Worm (Caenorhabditis elegans) whole organism, young adult: ENCODE measurements around the gene egl-45.

Experiments
- B0035.1 ChIP-seq: sonication (generic microtip); optimal IDR thresholded peaks from 2 replicates; lab custom pipeline; 2016; ENCODE audit warnings: missing genetic modification characterization, mild to moderate bottlenecking, missing compliant biosample characterization, missing genotype, missing genetic modification reagents
- B0336.3 ChIP-seq: fragments of 200-800 bp; sonication (Bioruptor generic); IDR thresholded peaks from 2 replicates; pipeline ENCODE4 v1.3.6; 2022; ENCODE audit warnings: missing genetic modification characterization, missing compliant biosample characterization
- F22D6.2 ChIP-seq: sonication (generic microtip); optimal IDR thresholded peaks from 2 replicates; lab custom pipeline; 2016; ENCODE audit warnings: mild to moderate bottlenecking, missing genetic modification characterization, missing compliant biosample characterization
- F37B4.10 ChIP-seq: fragments of 200-800 bp; sonication (Bioruptor generic); IDR thresholded peaks from 2 replicates; pipeline ENCODE4 v1.3.6; 2022; ENCODE audit warnings: missing genetic modification characterization, missing compliant biosample characterization
- F52B5.7 ChIP-seq: sonication (generic microtip); optimal IDR thresholded peaks from 2 replicates; lab custom pipeline; 2016; ENCODE audit warnings: mild to moderate bottlenecking, missing genetic modification characterization, missing compliant biosample characterization
- F57C9.4 ChIP-seq: sonication (generic microtip); optimal IDR thresholded peaks from 2 replicates; lab custom pipeline; 2017; ENCODE audit warnings: mild to moderate bottlenecking, missing genetic modification characterization, missing compliant biosample characterization
- T26A5.8 ChIP-seq: sonication (generic microtip); optimal IDR thresholded peaks from 2 replicates; lab custom pipeline; 2016; ENCODE audit warnings: missing genetic modification characterization, missing compliant biosample characterization
- Y95B8A.8 ChIP-seq: fragments of 200-800 bp; sonication (Bioruptor generic); IDR thresholded peaks from 2 replicates; pipeline ENCODE4 v1.3.6; 2022; ENCODE audit warnings: missing genetic modification reagents, missing genetic modification characterization, missing compliant biosample characterization
- akir-1 ChIP-seq: fragments of 200-800 bp; sonication (Bioruptor generic); optimal IDR thresholded peaks from 2 replicates; lab custom pipeline; 2018; ENCODE audit warnings: mild to moderate bottlenecking, missing genetic modification characterization, moderate library complexity, missing compliant biosample characterization
- atf-7 ChIP-seq: sonication (generic microtip); optimal IDR thresholded peaks from 2 replicates; lab custom pipeline; 2017; ENCODE audit warnings: mild to moderate bottlenecking, missing genetic modification characterization, missing compliant biosample characterization
- attf-6 ChIP-seq: fragments of 200-800 bp; sonication (Bioruptor generic); IDR thresholded peaks from 2 replicates; pipeline ENCODE4 v1.3.6; 2022; ENCODE audit warnings: missing genetic modification reagents, missing genetic modification characterization, missing compliant biosample characterization
- cebp-1 ChIP-seq, 2 experiments: fragments of 200-800 bp in 1 of 2; sonication (Bioruptor generic) in 1 of 2; sonication (generic microtip) in 1 of 2; IDR thresholded peaks in 1 of 2; optimal IDR thresholded peaks in 1 of 2; 2 replicates each; pipeline versions ENCODE4 v1.3.6 to Lab custom; 2017 to 2022; ENCODE audit warnings: missing compliant biosample characterization in 2 of 2, missing genetic modification characterization in 2 of 2, mild to moderate bottlenecking in 1 of 2, missing genetic modification reagents in 1 of 2, moderate library complexity in 1 of 2
- ceh-27 ChIP-seq: fragments of 200-800 bp; sonication (Bioruptor generic); optimal IDR thresholded peaks from 2 replicates; lab custom pipeline; 2018; ENCODE audit warnings: mild to moderate bottlenecking, missing genetic modification characterization, moderate library complexity, missing compliant biosample characterization
- ceh-79 ChIP-seq: sonication (generic microtip); optimal IDR thresholded peaks from 2 replicates; lab custom pipeline; 2017; ENCODE audit warnings: mild to moderate bottlenecking, missing genetic modification characterization, missing compliant biosample characterization
- ceh-91 ChIP-seq: fragments of 200-800 bp; sonication (Bioruptor generic); IDR thresholded peaks from 2 replicates; pipeline ENCODE4 v1.3.6; 2022; ENCODE audit warnings: missing genetic modification reagents, missing genetic modification characterization, missing compliant biosample characterization
- die-1 ChIP-seq: sonication (generic microtip); optimal IDR thresholded peaks from 2 replicates; lab custom pipeline; 2016; ENCODE audit warnings: missing genotype, mild to moderate bottlenecking, missing genetic modification characterization, missing compliant biosample characterization
- dox-1 ChIP-seq: fragments of 200-800 bp; sonication (Bioruptor generic); IDR thresholded peaks from 2 replicates; pipeline ENCODE4 v1.3.6; 2022; ENCODE audit warnings: missing genetic modification reagents, missing genetic modification characterization, missing compliant biosample characterization
- dpff-1 ChIP-seq: sonication (generic microtip); optimal IDR thresholded peaks from 2 replicates; lab custom pipeline; 2017; ENCODE audit warnings: mild to moderate bottlenecking, missing genetic modification characterization, missing compliant biosample characterization
- egl-18 ChIP-seq: fragments of 200-800 bp; sonication (Bioruptor generic); IDR thresholded peaks from 2 replicates; pipeline ENCODE4 v1.3.6; 2022; ENCODE audit warnings: missing genetic modification reagents, missing genetic modification characterization, missing compliant biosample characterization
- egl-44 ChIP-seq: fragments of 200-800 bp; sonication (Bioruptor generic); IDR thresholded peaks from 2 replicates; pipeline ENCODE4 v1.3.6; 2022; ENCODE audit warnings: missing genetic modification reagents, missing genetic modification characterization, missing compliant biosample characterization
- fkh-3 ChIP-seq: sonication (generic microtip); optimal IDR thresholded peaks from 2 replicates; lab custom pipeline; 2016; ENCODE audit warnings: mild to moderate bottlenecking, missing genetic modification characterization, missing compliant biosample characterization
- hlh-26 ChIP-seq: fragments of 200-800 bp; sonication (Bioruptor generic); conservative IDR thresholded peaks from 2 replicates; pipeline ENCODE4 v1.3.6; 2022; ENCODE audit warnings: missing genetic modification reagents, missing genetic modification characterization, missing compliant biosample characterization
- hmg-1.2 ChIP-seq: fragments of 200-800 bp; sonication (Bioruptor generic); IDR thresholded peaks from 2 replicates; pipeline ENCODE4 v1.3.6; 2022; ENCODE audit warnings: missing genetic modification reagents, missing genetic modification characterization, missing compliant biosample characterization
- hmg-20 ChIP-seq: fragments of 200-800 bp; sonication (Bioruptor generic); IDR thresholded peaks from 2 replicates; pipeline ENCODE4 v1.3.6; 2022; ENCODE audit warnings: missing genetic modification reagents, missing genetic modification characterization, missing compliant biosample characterization
- hsf-1 ChIP-seq: fragments of 200-800 bp; sonication (Bioruptor generic); IDR thresholded peaks from 2 replicates; pipeline ENCODE4 v1.3.6; 2022; ENCODE audit warnings: missing genetic modification reagents, missing genetic modification characterization, missing compliant biosample characterization
- lir-1 ChIP-seq: fragments of 200-800 bp; sonication (Bioruptor generic); conservative IDR thresholded peaks from 2 replicates; pipeline ENCODE4 v1.3.6; 2022; ENCODE audit warnings: missing genetic modification reagents, missing genetic modification characterization, missing compliant biosample characterization
- madf-6 ChIP-seq: fragments of 200-800 bp; sonication (Bioruptor generic); IDR thresholded peaks from 2 replicates; pipeline ENCODE4 v1.3.6; 2022; ENCODE audit warnings: missing genetic modification reagents, missing genetic modification characterization, missing compliant biosample characterization
- madf-8 ChIP-seq: fragments of 200-800 bp; sonication (Bioruptor generic); conservative IDR thresholded peaks from 2 replicates; pipeline ENCODE4 v1.3.6; 2022; ENCODE audit warnings: missing genetic modification reagents, missing genetic modification characterization, missing compliant biosample characterization
- mcd-1 ChIP-seq: fragments of 200-800 bp; sonication (Bioruptor generic); IDR thresholded peaks from 2 replicates; pipeline ENCODE4 v1.3.6; 2022; ENCODE audit warnings: missing genetic modification reagents, missing genetic modification characterization, missing compliant biosample characterization
- mxl-1 ChIP-seq: sonication (generic microtip); optimal IDR thresholded peaks from 2 replicates; lab custom pipeline; 2016; ENCODE audit warnings: missing genetic modification characterization, missing compliant biosample characterization
- nfyb-1 ChIP-seq: fragments of 200-800 bp; sonication (Bioruptor generic); IDR thresholded peaks from 2 replicates; pipeline ENCODE4 v1.3.6; 2022; ENCODE audit warnings: missing genetic modification reagents, missing genetic modification characterization, missing compliant biosample characterization
- nhr-179 ChIP-seq: sonication (generic microtip); optimal IDR thresholded peaks from 2 replicates; lab custom pipeline; 2016; ENCODE audit warnings: mild to moderate bottlenecking, missing genetic modification characterization, missing compliant biosample characterization
- nhr-90 ChIP-seq: sonication (generic microtip); optimal IDR thresholded peaks from 2 replicates; lab custom pipeline; 2016; ENCODE audit warnings: missing genotype, mild to moderate bottlenecking, missing genetic modification characterization, missing compliant biosample characterization
- pha-4 ChIP-seq: fragments of 150-350 bp; sonication (generic microtip); optimal IDR thresholded peaks from 2 replicates; lab custom pipeline; 2014; ENCODE audit warnings: missing biosample characterization, missing genetic modification reagents, missing genetic modification characterization
- rcor-1 ChIP-seq: fragments of 200-800 bp; sonication (Bioruptor generic); IDR thresholded peaks from 2 replicates; pipeline ENCODE4 v1.3.6; 2022; ENCODE audit warnings: missing genetic modification reagents, missing genetic modification characterization, missing compliant biosample characterization
- rec-8 ChIP-seq, 2 experiments: sonication (generic microtip); optimal IDR thresholded peaks; 2 replicates each; lab custom pipeline; 2016; ENCODE audit warnings: mild to moderate bottlenecking in 2 of 2, missing genetic modification characterization in 2 of 2, missing genetic modification reagents in 2 of 2, missing genotype in 2 of 2, missing biosample characterization in 1 of 2, missing compliant biosample characterization in 1 of 2, moderate library complexity in 1 of 2
- repo-1 ChIP-seq: sonication (generic microtip); optimal IDR thresholded peaks from 2 replicates; lab custom pipeline; 2017; ENCODE audit warnings: mild to moderate bottlenecking, missing genetic modification characterization, missing compliant biosample characterization
- sea-2 ChIP-seq: fragments of 200-800 bp; sonication (Bioruptor generic); IDR thresholded peaks from 2 replicates; pipeline ENCODE4 v1.3.6; 2022; ENCODE audit warnings: missing genetic modification characterization, missing compliant biosample characterization
- snpc-3.4 ChIP-seq: sonication (generic microtip); optimal IDR thresholded peaks from 2 replicates; lab custom pipeline; 2017; ENCODE audit warnings: missing genetic modification characterization, mild to moderate bottlenecking, missing compliant biosample characterization, antibody characterized with exemption, moderate library complexity, missing genotype, missing genetic modification reagents
- snpc-4 ChIP-seq, 5 experiments: fragments of 150-350 bp in 1 of 5; sonication (generic microtip) in 4 of 5; optimal IDR thresholded peaks; 2 replicates each; lab custom pipeline; 2014 to 2018; ENCODE audit warnings: missing genetic modification characterization in 5 of 5, missing biosample characterization in 3 of 5, antibody characterized with exemption in 2 of 5, mild to moderate bottlenecking in 2 of 5, missing compliant biosample characterization in 2 of 5, missing genotype in 2 of 5, moderate library complexity in 2 of 5, missing genetic modification reagents in 1 of 5
- somi-1 ChIP-seq: fragments of 200-800 bp; sonication (Bioruptor generic); optimal IDR thresholded peaks from 2 replicates; lab custom pipeline; 2018; ENCODE audit warnings: mild to moderate bottlenecking, missing genetic modification characterization, missing compliant biosample characterization
- sptf-2 ChIP-seq: fragments of 200-800 bp; sonication (Bioruptor generic); optimal IDR thresholded peaks from 2 replicates; lab custom pipeline; 2018; ENCODE audit warnings: mild to moderate bottlenecking, missing genetic modification characterization, missing compliant biosample characterization
- tlf-1 ChIP-seq: fragments of 200-800 bp; sonication (Bioruptor generic); optimal IDR thresholded peaks from 2 replicates; lab custom pipeline; 2018; ENCODE audit warnings: mild to moderate bottlenecking, missing genetic modification characterization, missing compliant biosample characterization
- unc-130 ChIP-seq: sonication (generic microtip); optimal IDR thresholded peaks from 2 replicates; lab custom pipeline; 2016; ENCODE audit warnings: missing genetic modification reagents, missing genetic modification characterization, missing compliant biosample characterization
- zim-3 ChIP-seq: sonication (generic microtip); optimal IDR thresholded peaks from 2 replicates; lab custom pipeline; 2017; ENCODE audit warnings: mild to moderate bottlenecking, missing genetic modification characterization, moderate library complexity, missing compliant biosample characterization
- ztf-18 ChIP-seq: sonication (generic microtip); optimal IDR thresholded peaks from 2 replicates; lab custom pipeline; 2016; ENCODE audit warnings: missing genotype, mild to moderate bottlenecking, missing genetic modification characterization, missing compliant biosample characterization
- ztf-26 ChIP-seq: sonication (generic microtip); optimal IDR thresholded peaks from 2 replicates; lab custom pipeline; 2017; ENCODE audit warnings: missing genetic modification characterization, missing compliant biosample characterization
- ztf-6 ChIP-seq: fragments of 200-800 bp; sonication (Bioruptor generic); IDR thresholded peaks from 2 replicates; pipeline ENCODE4 v1.3.6; 2022; ENCODE audit warnings: missing genetic modification reagents, missing genetic modification characterization, missing compliant biosample characterization

Gene egl-45

DNA sequence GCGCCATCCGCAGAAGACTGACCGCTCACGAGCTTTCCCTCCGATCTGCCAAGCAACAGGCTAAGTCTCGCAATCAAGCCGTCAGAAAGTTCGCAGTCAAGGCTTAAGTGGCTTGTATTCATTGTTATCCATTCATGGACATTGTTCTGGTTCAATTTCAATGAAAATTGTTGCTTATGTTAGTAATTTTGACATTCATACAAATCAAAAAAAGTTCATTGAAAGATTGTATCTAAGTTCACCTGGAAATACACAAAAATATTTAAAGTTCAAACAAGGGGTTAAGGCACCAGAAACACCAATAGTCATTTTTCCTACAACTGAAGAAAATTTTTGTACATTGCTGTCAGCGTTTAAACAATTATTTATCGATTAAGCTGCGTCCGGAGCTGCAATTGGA, 27.0 kb upstream of the egl-45 start (continued):
- TF ChIP-seq madf-6 (GFP tag; lab: Robert Waterston, UW) (peak; percentile 58), F57C9.4 (tag; lab: Kevin White, UChicago) (no peak), attf-6 (GFP tag; lab: Robert Waterston, UW) (peak; percentile 79; the same call in 1 of the 2 replicates), akir-1 (no peak), hmg-1.2 (GFP tag; lab: Robert Waterston, UW) (peak; percentile 20; the same call in 1 of the 2 replicates), die-1 (tag; lab: Kevin White, UChicago) (no peak), somi-1 (GFP tag; lab: Kevin White, UChicago) (peak; percentile 12), F37B4.10 (no peak), ztf-6 (GFP tag; lab: Robert Waterston, UW) (no peak), tlf-1 (GFP tag; lab: Kevin White, UChicago) (peak; percentile 64), nfyb-1 (GFP tag; lab: Robert Waterston, UW) (no peak; the same call in 1 of the 2 replicates), snpc-4 (GFP tag; optimal IDR thresholded peaks at IDR 0.05; lab: Kevin White, UChicago) (peak; percentile 20), snpc-4 (tag; optimal IDR thresholded peaks at IDR 0.05; lab: Kevin White, UChicago) (peak in 1 of 4 experiments; percentile 53), ceh-79 (tag; lab: Kevin White, UChicago) (no peak), sea-2 (no peak), zim-3 (tag; lab: Kevin White, UChicago) (no peak), mcd-1 (GFP tag; lab: Robert Waterston, UW) (no peak), F52B5.7 (tag; lab: Kevin White, UChicago) (no peak), madf-8 (peak; percentile 11; the same call in 1 of the 2 replicates), egl-18 (GFP tag; lab: Robert Waterston, UW) (no peak), rcor-1 (GFP tag; lab: Robert Waterston, UW) (peak; percentile 61), rec-8 (tag; optimal IDR thresholded peaks at IDR 0.05; lab: Kevin White, UChicago) (no peak), ztf-18 (tag; lab: Kevin White, UChicago) (peak; percentile 45), dpff-1 (tag; lab: Kevin White, UChicago) (no peak), nhr-179 (no peak), mxl-1 (tag; lab: Kevin White, UChicago) (no peak), nhr-90 (tag; lab: Kevin White, UChicago) (peak; percentile 9), ceh-27 (no peak), F22D6.2 (tag; lab: Kevin White, UChicago) (no peak), unc-130 (no peak), cebp-1 (GFP tag; IDR thresholded peaks at IDR 0.05; lab: Robert Waterston, UW) (no peak), cebp-1 (tag; optimal IDR thresholded peaks at IDR 0.05; lab: Kevin White, UChicago) (peak; percentile 19), sptf-2 (GFP tag; lab: Kevin White, UChicago) (no peak), fkh-3 (tag; lab: Kevin White, UChicago) (no peak), B0035.1 (tag; lab: Kevin White, UChicago) (no peak), egl-44 (GFP tag; lab: Robert Waterston, UW) (no peak), hmg-20 (no peak), hsf-1 (GFP tag; lab: Robert Waterston, UW) (peak; percentile 73), B0336.3 (GFP tag; lab: Robert Waterston, UW) (peak; percentile 82), pha-4 (tag; lab: Kevin White, UChicago) (no peak), snpc-3.4 (peak; percentile 79), atf-7 (tag; lab: Kevin White, UChicago) (no peak), T26A5.8 (tag; lab: Kevin White, UChicago) (no peak), repo-1 (tag; lab: Kevin White, UChicago) (no peak), lir-1 (GFP tag; lab: Robert Waterston, UW) (no peak), ztf-26 (no peak), ceh-91 (GFP tag; lab: Robert Waterston, UW) (no peak), dox-1 (GFP tag; lab: Robert Waterston, UW) (peak; percentile 48; the same call in 1 of the 2 replicates), hlh-26 (GFP tag; lab: Robert Waterston, UW) (no peak), Y95B8A.8 (GFP tag; lab: Robert Waterston, UW) (peak; percentile 69; the same call in 1 of the 2 replicates)
